Fruit fly (Drosophila melanogaster) whole organism, embryonic: ENCODE results near the gene CG42726.
A peak's percentile ranks its signal among the peaks of the same experiment; 100 is the strongest.

Source experiments
- Adf1 ChIP-seq: fragments of 200-800 bp; sonication (Bioruptor generic); IDR thresholded peaks from 2 replicates; pipeline ENCODE4 v1.3.6; 2022; ENCODE audit warnings: missing biosample characterization, missing genetic modification characterization
- C15 ChIP-seq: fragments of 200-800 bp; sonication (Bioruptor generic); IDR thresholded peaks from 3 replicates; pipeline ENCODE4 v1.3.6; 2022; ENCODE audit warnings: missing biosample characterization, missing genetic modification characterization
- CG10654 ChIP-seq: fragments of 200-800 bp; sonication (Bioruptor generic); optimal IDR thresholded peaks from 2 replicates; lab custom pipeline; 2016; ENCODE audit warnings: missing biosample characterization, missing genetic modification characterization
- CG10979 ChIP-seq: fragments of 200-800 bp; sonication (Bioruptor generic); optimal IDR thresholded peaks from 2 replicates; lab custom pipeline; 2018; ENCODE audit warnings: missing biosample characterization, mild to moderate bottlenecking, missing genetic modification characterization, moderate library complexity
- CG12219 ChIP-seq: fragments of 200-800 bp; sonication (Bioruptor generic); optimal IDR thresholded peaks from 3 replicates; lab custom pipeline; 2018; ENCODE audit warnings: missing biosample characterization, mild to moderate bottlenecking, missing genetic modification characterization
- CG12769 ChIP-seq: fragments of 200-800 bp; sonication (Bioruptor generic); optimal IDR thresholded peaks from 2 replicates; lab custom pipeline; 2019; ENCODE audit warnings: missing biosample characterization, mild to moderate bottlenecking, missing genetic modification characterization, moderate library complexity
- CG1529 ChIP-seq: fragments of 200-800 bp; sonication (Bioruptor generic); optimal IDR thresholded peaks from 3 replicates; lab custom pipeline; 2018; ENCODE audit warnings: missing biosample characterization, missing genetic modification characterization
- CG16863 ChIP-seq: fragments of 200-800 bp; sonication (Bioruptor generic); optimal IDR thresholded peaks from 3 replicates; lab custom pipeline; 2016; ENCODE audit warnings: missing biosample characterization, missing genetic modification characterization
- CG34376 ChIP-seq: fragments of 200-800 bp; sonication (Bioruptor generic); optimal IDR thresholded peaks from 2 replicates; lab custom pipeline; 2018; ENCODE audit warnings: missing biosample characterization, mild to moderate bottlenecking, missing genetic modification characterization
- CG34422 ChIP-seq: fragments of 200-800 bp; sonication (Bioruptor generic); IDR thresholded peaks from 3 replicates; pipeline ENCODE4 v1.3.6; 2022; ENCODE audit warnings: missing biosample characterization, missing genetic modification characterization
- CG3995 ChIP-seq: fragments of 200-800 bp; sonication (Bioruptor generic); optimal IDR thresholded peaks from 3 replicates; lab custom pipeline; 2016; ENCODE audit warnings: missing biosample characterization, missing genetic modification characterization
- CG5245 ChIP-seq: fragments of 200-800 bp; sonication (Bioruptor generic); optimal IDR thresholded peaks from 3 replicates; lab custom pipeline; 2016; ENCODE audit warnings: missing biosample characterization, missing genetic modification characterization
- CG6765 ChIP-seq: fragments of 200-800 bp; sonication (Bioruptor generic); optimal IDR thresholded peaks from 3 replicates; lab custom pipeline; 2017; ENCODE audit warnings: missing biosample characterization, mild to moderate bottlenecking, missing genetic modification characterization
- CG6813 ChIP-seq: fragments of 200-800 bp; sonication (Bioruptor generic); optimal IDR thresholded peaks from 2 replicates; lab custom pipeline; 2017; ENCODE audit warnings: missing biosample characterization, missing genetic modification characterization, mild to moderate bottlenecking, moderate library complexity, missing genetic modification reagents
- CG8388 ChIP-seq: fragments of 200-800 bp; sonication (Bioruptor generic); optimal IDR thresholded peaks from 2 replicates; lab custom pipeline; 2019; ENCODE audit warnings: missing biosample characterization, mild to moderate bottlenecking, missing genetic modification characterization, moderate library complexity
- CG8924 ChIP-seq: fragments of 200-800 bp; optimal IDR thresholded peaks from 3 replicates; lab custom pipeline; 2019; ENCODE audit warnings: missing biosample characterization, mild to moderate bottlenecking, missing genetic modification characterization, moderate library complexity
- CG9797 ChIP-seq: fragments of 200-800 bp; sonication (Bioruptor generic); optimal IDR thresholded peaks from 3 replicates; lab custom pipeline; 2018; ENCODE audit warnings: missing biosample characterization, mild to moderate bottlenecking, missing genetic modification characterization
- CG9817 ChIP-seq: fragments of 200-800 bp; sonication (Bioruptor generic); optimal IDR thresholded peaks from 2 replicates; lab custom pipeline; 2018; ENCODE audit warnings: missing biosample characterization, mild to moderate bottlenecking, missing genetic modification characterization, moderate library complexity
- CHES-1-like ChIP-seq: fragments of 200-800 bp; sonication (Bioruptor generic); optimal IDR thresholded peaks from 2 replicates; lab custom pipeline; 2016; ENCODE audit warnings: missing biosample characterization, missing genetic modification characterization
- Chrac-16 ChIP-seq: fragments of 200-800 bp; sonication (Bioruptor generic); optimal IDR thresholded peaks from 3 replicates; lab custom pipeline; 2016; ENCODE audit warnings: missing biosample characterization, missing genetic modification characterization
- D19B ChIP-seq: fragments of 200-800 bp; sonication (Bioruptor generic); optimal IDR thresholded peaks from 2 replicates; lab custom pipeline; 2017; ENCODE audit warnings: missing biosample characterization, mild to moderate bottlenecking, missing genetic modification characterization
- Ets97D ChIP-seq: fragments of 200-800 bp; sonication (Bioruptor generic); optimal IDR thresholded peaks from 3 replicates; lab custom pipeline; 2016; ENCODE audit warnings: missing biosample characterization, missing genetic modification characterization
- Fer2 ChIP-seq: fragments of 200-800 bp; sonication (Bioruptor generic); optimal IDR thresholded peaks from 2 replicates; lab custom pipeline; 2018; ENCODE audit warnings: missing biosample characterization, mild to moderate bottlenecking, missing genetic modification characterization, moderate library complexity
- Lim3 ChIP-seq: fragments of 200-800 bp; sonication (Bioruptor generic); IDR thresholded peaks from 2 replicates; pipeline ENCODE4 v1.3.6; 2022; ENCODE audit warnings: missing biosample characterization, missing genetic modification characterization
- MESR4 ChIP-seq: fragments of 200-800 bp; sonication (Bioruptor generic); optimal IDR thresholded peaks from 2 replicates; lab custom pipeline; 2018; ENCODE audit warnings: missing biosample characterization, mild to moderate bottlenecking, missing genetic modification characterization, moderate library complexity
- Max ChIP-seq: fragments of 200-800 bp; sonication (Bioruptor generic); optimal IDR thresholded peaks from 2 replicates; lab custom pipeline; 2016; ENCODE audit warnings: missing biosample characterization, mild to moderate bottlenecking, missing genetic modification characterization
- Opbp ChIP-seq: fragments of 200-800 bp; sonication (Bioruptor generic); IDR thresholded peaks from 3 replicates; pipeline ENCODE4 v1.3.6; 2022; ENCODE audit warnings: missing biosample characterization, missing genetic modification characterization; ENCODE audit not compliant: partially characterized antibody
- Optix ChIP-seq: fragments of 200-800 bp; sonication (Bioruptor generic); IDR thresholded peaks from 3 replicates; pipeline ENCODE4 v1.3.6; 2022; ENCODE audit warnings: missing biosample characterization, missing genetic modification characterization
- Pdp1 ChIP-seq, 2 experiments: fragments of 200-800 bp; sonication (Bioruptor generic); optimal IDR thresholded peaks; 3 replicates each; lab custom pipeline; 2016; ENCODE audit warnings: missing biosample characterization in 2 of 2, missing genetic modification characterization in 2 of 2, mild to moderate bottlenecking in 1 of 2, moderate library complexity in 1 of 2
- Usf ChIP-seq: fragments of 200-800 bp; sonication (Bioruptor generic); optimal IDR thresholded peaks from 2 replicates; lab custom pipeline; 2017; ENCODE audit warnings: missing genotype, missing biosample characterization, missing genetic modification characterization
- btn ChIP-seq: fragments of 200-800 bp; sonication (Bioruptor generic); optimal IDR thresholded peaks from 2 replicates; lab custom pipeline; 2016; ENCODE audit warnings: missing biosample characterization, missing genetic modification characterization
- ci ChIP-seq: fragments of 200-800 bp; sonication (Bioruptor generic); IDR thresholded peaks from 3 replicates; pipeline ENCODE4 v1.3.6; 2022; ENCODE audit warnings: missing biosample characterization, missing genetic modification characterization
- insv ChIP-seq, 2 experiments: fragments of 200-800 bp; sonication (Bioruptor generic); optimal IDR thresholded peaks; 3 replicates each; lab custom pipeline; 2016 to 2018; ENCODE audit warnings: missing biosample characterization in 2 of 2, missing genetic modification characterization in 2 of 2
- lab ChIP-seq: fragments of 200-800 bp; sonication (Bioruptor generic); optimal IDR thresholded peaks from 3 replicates; lab custom pipeline; 2017; ENCODE audit warnings: missing biosample characterization, missing genetic modification characterization, mild to moderate bottlenecking, moderate library complexity, missing genetic modification reagents
- lov ChIP-seq, 2 experiments: fragments of 200-800 bp in 1 of 2; fragments of >200 bp in 1 of 2; sonication (Bioruptor generic) in 1 of 2; IDR thresholded peaks in 1 of 2; optimal IDR thresholded peaks in 1 of 2; 2 replicates in 1 of 2; 3 replicates in 1 of 2; pipeline versions ENCODE4 v1.3.6 to Lab custom; 2017 to 2022; ENCODE audit warnings: missing biosample characterization in 1 of 2, missing genetic modification characterization in 1 of 2
- mam ChIP-seq: fragments of 200-800 bp; sonication (Bioruptor generic); optimal IDR thresholded peaks from 3 replicates; lab custom pipeline; 2016; ENCODE audit warnings: missing biosample characterization, missing genetic modification characterization
- odd ChIP-seq: fragments of 200-800 bp; sonication (Bioruptor generic); optimal IDR thresholded peaks from 2 replicates; lab custom pipeline; 2017; ENCODE audit warnings: missing biosample characterization, mild to moderate bottlenecking, missing genetic modification characterization
- p53 ChIP-seq: fragments of 200-800 bp; sonication (Bioruptor generic); optimal IDR thresholded peaks from 2 replicates; lab custom pipeline; 2016; ENCODE audit warnings: missing biosample characterization, missing genetic modification characterization
- peb ChIP-seq: fragments of 200-800 bp; sonication (Bioruptor generic); IDR thresholded peaks from 2 replicates; pipeline ENCODE4 v1.3.6; 2022; ENCODE audit warnings: missing biosample characterization, missing genetic modification characterization
- pho ChIP-seq: fragments of 200-800 bp; sonication (Bioruptor generic); optimal IDR thresholded peaks from 2 replicates; lab custom pipeline; 2016; ENCODE audit warnings: missing biosample characterization, missing genetic modification characterization
- prd ChIP-seq, 3 experiments: fragments of >200 bp in 2 of 3; fragments of 200-800 bp in 1 of 3; sonication (Bioruptor generic) in 1 of 3; optimal IDR thresholded peaks in 2 of 3; IDR thresholded peaks in 1 of 3; 2 replicates in 2 of 3; 3 replicates in 1 of 3; pipeline versions ENCODE4 v1.3.6 to Lab custom; 2017 to 2022; ENCODE audit warnings: missing biosample characterization in 1 of 3, missing genetic modification characterization in 1 of 3
- pros ChIP-seq: fragments of 200-800 bp; sonication (Bioruptor generic); optimal IDR thresholded peaks from 3 replicates; lab custom pipeline; 2019; ENCODE audit warnings: missing biosample characterization, mild to moderate bottlenecking, missing genetic modification characterization, moderate library complexity
- sima ChIP-seq: fragments of 200-800 bp; sonication (Bioruptor generic); optimal IDR thresholded peaks from 2 replicates; lab custom pipeline; 2016; ENCODE audit warnings: missing biosample characterization, missing genetic modification characterization
- so ChIP-seq: fragments of 200-800 bp; sonication (Bioruptor generic); IDR thresholded peaks from 3 replicates; pipeline ENCODE4 v1.3.6; 2022; ENCODE audit warnings: missing biosample characterization, missing genetic modification characterization
- tna ChIP-seq: fragments of 200-800 bp; sonication (Bioruptor generic); IDR thresholded peaks from 2 replicates; pipeline ENCODE4 v1.3.6; 2022; ENCODE audit warnings: missing biosample characterization, missing genetic modification characterization; ENCODE audit not compliant: partially characterized antibody
- wdn ChIP-seq: fragments of 200-800 bp; sonication (Bioruptor generic); IDR thresholded peaks from 2 replicates; pipeline ENCODE4 v1.3.6; 2022; ENCODE audit warnings: missing biosample characterization, missing genetic modification characterization
- z ChIP-seq: fragments of 200-800 bp; sonication (Bioruptor generic); IDR thresholded peaks from 3 replicates; pipeline ENCODE4 v1.3.6; 2022; ENCODE audit warnings: missing biosample characterization, missing genetic modification characterization
- zen2 ChIP-seq: fragments of 200-800 bp; sonication (Bioruptor generic); IDR thresholded peaks from 3 replicates; pipeline ENCODE4 v1.3.6; 2022; ENCODE audit warnings: missing biosample characterization, missing genetic modification characterization; ENCODE audit not compliant: partially characterized antibody

Gene CG42726

DNA sequence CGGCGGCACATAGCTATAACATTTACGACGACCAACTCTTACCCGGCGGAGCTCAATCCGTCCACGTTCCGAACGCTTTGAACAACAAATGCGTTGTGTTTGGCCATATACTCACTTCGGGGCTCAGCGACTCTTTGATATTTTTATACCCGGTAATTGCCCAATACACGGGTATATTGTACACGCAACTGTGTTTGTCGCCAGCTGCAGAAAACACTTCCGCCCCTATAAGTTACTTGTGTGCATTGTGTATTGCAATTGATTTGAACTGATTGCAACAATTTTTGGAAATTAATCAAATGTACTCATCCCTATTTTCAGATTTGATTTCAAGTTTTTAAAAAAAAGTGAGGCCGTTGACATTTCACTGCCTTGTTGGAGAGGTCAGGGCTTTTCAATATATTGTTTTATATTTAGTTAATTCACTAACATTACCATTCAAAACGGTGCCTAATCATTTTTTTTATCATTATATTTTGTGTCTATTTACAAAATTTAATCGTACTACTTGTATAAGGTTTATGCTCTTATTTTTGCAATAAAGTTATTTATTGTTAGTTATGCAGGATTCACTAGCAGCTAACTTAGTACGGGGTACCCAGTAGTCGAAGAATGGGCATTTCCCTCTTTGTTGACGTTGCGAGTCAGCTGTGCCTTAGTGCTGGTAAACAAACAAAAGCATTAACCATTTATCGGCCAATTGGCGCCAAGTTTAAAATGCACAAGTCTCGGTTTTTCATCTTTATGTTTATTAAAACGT, 4.7 kb upstream of the CG42726 start, which contains the start of gene Nagk (continued):
- TF ChIP-seq CG16863: peak; percentile 60
- peak; percentile 56 for TF ChIP-seq MESR4 (GFP tag; lab: Kevin White, UChicago)
- peak; percentile 47 for TF ChIP-seq CG1529 (GFP tag; lab: Kevin White, UChicago)
- TF ChIP-seq tna (GFP tag; lab: Robert Waterston, UW): no peak
- TF ChIP-seq lov (optimal IDR thresholded peaks at IDR 0.05; lab: Kevin White, UChicago): no peak
- no peak for TF ChIP-seq lov (GFP tag; IDR thresholded peaks at IDR 0.05; lab: Robert Waterston, UW)
- no peak for TF ChIP-seq sima
- TF ChIP-seq Opbp (GFP tag; lab: Robert Waterston, UW): peak; percentile 59; the same call in 1 of the 3 replicates
- peak; percentile 83 for TF ChIP-seq pho (GFP tag; lab: Kevin White, UChicago)
- no peak for TF ChIP-seq so (GFP tag; lab: Robert Waterston, UW)
- TF ChIP-seq btn (GFP tag; lab: Kevin White, UChicago): peak; percentile 9
- no peak for TF ChIP-seq prd (optimal IDR thresholded peaks at IDR 0.05; lab: Kevin White, UChicago)
- peak; percentile 40 for TF ChIP-seq prd (GFP tag; IDR thresholded peaks at IDR 0.05; lab: Robert Waterston, UW)
- peak; percentile 41 for TF ChIP-seq CG8388 (GFP tag; lab: Kevin White, UChicago)
- no peak for TF ChIP-seq CG9797 (GFP tag; lab: Kevin White, UChicago)
- TF ChIP-seq Fer2 (tag; lab: Kevin White, UChicago): no peak
- TF ChIP-seq CG34376: peak; percentile 50
- peak; percentile 35 for TF ChIP-seq Ets97D
- no peak for TF ChIP-seq p53 (GFP tag; lab: Kevin White, UChicago)
- TF ChIP-seq pros: no peak
- TF ChIP-seq CG10979 (tag; lab: Kevin White, UChicago): peak; percentile 59
- no peak for TF ChIP-seq Lim3 (GFP tag; lab: Robert Waterston, UW)
- peak; percentile 38 for TF ChIP-seq CHES-1-like
- TF ChIP-seq CG6765 (GFP tag; lab: Kevin White, UChicago): peak; percentile 59
- no peak for TF ChIP-seq CG6813 (GFP tag; lab: Kevin White, UChicago)
- no peak for TF ChIP-seq zen2 (GFP tag; lab: Robert Waterston, UW)
- peak; percentile 19; the same call in 1 of the 3 replicates for TF ChIP-seq CG34422 (GFP tag; lab: Robert Waterston, UW)
- TF ChIP-seq CG3995 (GFP tag; lab: Kevin White, UChicago): no peak
- TF ChIP-seq Chrac-16 (GFP tag; lab: Kevin White, UChicago): peak; percentile 62
- peak; percentile 53 for TF ChIP-seq lab (GFP tag; lab: Kevin White, UChicago)
- no peak for TF ChIP-seq z
- no peak for TF ChIP-seq peb (GFP tag; lab: Robert Waterston, UW)
- TF ChIP-seq C15 (GFP tag; lab: Robert Waterston, UW): no peak
- TF ChIP-seq CG5245: peak; percentile 16
- no peak for TF ChIP-seq insv (GFP tag; optimal IDR thresholded peaks at IDR 0.05; lab: Kevin White, UChicago)
- peak; percentile 96 for TF ChIP-seq D19B (GFP tag; lab: Kevin White, UChicago)
- TF ChIP-seq Usf (GFP tag; lab: Kevin White, UChicago): peak; percentile 31
- peak; percentile 45 to 53 for TF ChIP-seq Pdp1 (GFP tag; optimal IDR thresholded peaks at IDR 0.05; lab: Kevin White, UChicago)
- TF ChIP-seq CG10654 (GFP tag; lab: Kevin White, UChicago): peak; percentile 38
- peak; percentile 79 for TF ChIP-seq CG8924 (tag; lab: Kevin White, UChicago)
- TF ChIP-seq odd (GFP tag; lab: Kevin White, UChicago): peak; percentile 68
- TF ChIP-seq CG9817 (tag; lab: Kevin White, UChicago): peak; percentile 47
- no peak for TF ChIP-seq CG12219
- TF ChIP-seq wdn (GFP tag; lab: Robert Waterston, UW): no peak
- TF ChIP-seq Adf1 (GFP tag; lab: Robert Waterston, UW): peak; percentile 31; the same call in 1 of the 2 replicates
- TF ChIP-seq ci: peak; percentile 71
- TF ChIP-seq Max: peak; percentile 67
- 0 out of 3 replicates have a peak, but pooled peaks have one; percentile 17 for TF ChIP-seq Optix (GFP tag; lab: Robert Waterston, UW)
- TF ChIP-seq mam (GFP tag; lab: Kevin White, UChicago): peak; percentile 40
- no peak for TF ChIP-seq CG12769 (tag; lab: Kevin White, UChicago)
